Worm (Caenorhabditis elegans): ENCODE data around the gene gfi-3.
A peak's percentile ranks its signal among the peaks of the same experiment; 100 is the strongest.

DNA sequence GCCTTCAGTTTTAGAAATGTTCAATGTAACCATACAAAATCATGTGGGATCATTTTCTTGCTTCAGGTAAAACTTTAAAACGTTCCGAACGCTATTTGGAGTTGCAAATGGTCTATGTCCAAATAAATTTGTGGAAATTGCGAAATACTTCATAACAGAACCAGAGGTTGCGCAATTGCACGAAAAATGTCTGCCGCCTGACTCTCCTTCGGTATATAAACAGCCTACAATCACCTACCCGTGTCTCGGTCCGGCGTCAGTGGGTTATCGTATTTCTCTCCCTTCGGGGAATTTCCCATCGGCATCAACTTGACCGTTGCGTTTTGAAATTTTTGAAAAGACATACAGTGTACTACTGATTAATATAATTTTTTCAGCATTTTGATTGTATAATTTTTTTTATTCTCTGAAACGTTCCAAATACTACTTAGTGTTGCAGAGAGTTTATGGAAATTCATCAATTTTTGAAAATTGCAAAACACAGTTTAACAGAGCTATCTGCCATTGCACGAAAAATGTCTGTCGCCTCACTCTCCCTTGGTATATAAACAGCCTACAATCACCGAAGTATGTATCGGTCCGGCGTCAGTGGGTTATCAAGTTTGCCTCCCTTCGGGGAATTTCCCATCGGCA is 3.6 kb upstream of the gfi-3 start:
- no peak for TF ChIP-seq unc-62 (GFP tag; optimal IDR thresholded peaks at IDR 0.05)
- peak; percentile 4 for TF ChIP-seq snpc-3.4 (tag; optimal IDR thresholded peaks at IDR 0.05)
- TF ChIP-seq nhr-80 (tag; optimal IDR thresholded peaks at IDR 0.05), result peak; percentile 14
- no peak for TF ChIP-seq dpl-1 (GFP tag; optimal IDR thresholded peaks at IDR 0.05)
- TF ChIP-seq nhr-90 (tag; optimal IDR thresholded peaks at IDR 0.05), result peak; percentile 64
- no peak for TF ChIP-seq nhr-179 (tag; optimal IDR thresholded peaks at IDR 0.05)
- TF ChIP-seq ccch-3 (GFP tag; optimal IDR thresholded peaks at IDR 0.05), result no peak
- no peak for TF ChIP-seq F37B4.10 (GFP tag; IDR thresholded peaks at IDR 0.05)
- TF ChIP-seq F55B11.4 (tag; optimal IDR thresholded peaks at IDR 0.05; ENCODE audit: borderline replicate concordance, insufficient read depth), result no peak
